Worm (Caenorhabditis elegans) whole organism, L4 larva: Measurements from ENCODE around the gene F23H11.7.

Source experiments
- F49E8.2 ChIP-seq: sonication (generic microtip); optimal IDR thresholded peaks from 2 replicates; lab custom pipeline; 2016; ENCODE audit warnings: missing compliant biosample characterization, mild to moderate bottlenecking, missing genetic modification characterization, borderline replicate concordance
- aha-1 ChIP-seq: fragments of 150-350 bp; peaks from one replicate; lab custom pipeline; 2014; ENCODE audit warnings: missing biosample characterization, missing genetic modification characterization
- aly-2 ChIP-seq: sonication (generic microtip); optimal IDR thresholded peaks from 2 replicates; lab custom pipeline; 2018; ENCODE audit warnings: missing biosample characterization, missing genetic modification characterization
- arid-1 ChIP-seq: fragments of 200-800 bp; sonication (Bioruptor generic); conservative IDR thresholded peaks from 2 replicates; pipeline ENCODE4 v1.3.6; 2022; ENCODE audit warnings: missing genetic modification reagents, missing genetic modification characterization, missing compliant biosample characterization
- attf-4 ChIP-seq: sonication (generic microtip); optimal IDR thresholded peaks from 3 replicates; lab custom pipeline; 2017; ENCODE audit warnings: missing biosample characterization, missing genetic modification characterization
- ceh-32 ChIP-seq: sonication (generic microtip); optimal IDR thresholded peaks from 2 replicates; lab custom pipeline; 2016; ENCODE audit warnings: mild to moderate bottlenecking, missing genetic modification characterization, missing compliant biosample characterization; ENCODE audit not compliant: poor library complexity
- ceh-62 ChIP-seq: sonication (generic microtip); optimal IDR thresholded peaks from 2 replicates; lab custom pipeline; 2017; ENCODE audit warnings: missing biosample characterization, missing genetic modification characterization
- daf-12 ChIP-seq: fragments of 150-350 bp; optimal IDR thresholded peaks from 2 replicates; lab custom pipeline; 2014; ENCODE audit warnings: missing biosample characterization, missing genetic modification reagents, missing genetic modification characterization
- daf-16 ChIP-seq, 3 experiments: sonication (generic microtip); optimal IDR thresholded peaks; 2 replicates each; lab custom pipeline; 2016 to 2017; ENCODE audit warnings: missing genetic modification characterization in 3 of 3, missing genetic modification reagents in 3 of 3, mild to moderate bottlenecking in 2 of 3, missing compliant biosample characterization in 2 of 3, missing biosample characterization in 1 of 3, moderate library complexity in 1 of 3
- daf-8 ChIP-seq: fragments of 200-800 bp; sonication (Bioruptor generic); IDR thresholded peaks from 2 replicates; pipeline ENCODE4 v1.3.6; 2022; ENCODE audit warnings: missing genetic modification characterization, missing compliant biosample characterization
- dmd-6 ChIP-seq: fragments of 200-800 bp; sonication (Bioruptor generic); IDR thresholded peaks from 2 replicates; pipeline ENCODE4 v1.3.6; 2022; ENCODE audit warnings: missing genetic modification reagents, missing genetic modification characterization, missing compliant biosample characterization
- dpl-1 ChIP-seq: fragments of 150-350 bp; optimal IDR thresholded peaks from 2 replicates; lab custom pipeline; 2014; ENCODE audit warnings: missing biosample characterization, missing genetic modification reagents, missing genetic modification characterization
- duxl-1 ChIP-seq: sonication (generic microtip); optimal IDR thresholded peaks from 2 replicates; lab custom pipeline; 2016; ENCODE audit warnings: mild to moderate bottlenecking, missing genetic modification characterization, moderate library complexity, missing compliant biosample characterization; ENCODE audit not compliant: poor library complexity
- dve-1 ChIP-seq: sonication (generic microtip); optimal IDR thresholded peaks from 2 replicates; lab custom pipeline; 2017; ENCODE audit warnings: antibody characterized with exemption, mild to moderate bottlenecking, missing genetic modification characterization, missing compliant biosample characterization; ENCODE audit not compliant: insufficient read depth
- egl-43 ChIP-seq: fragments of 200-800 bp; sonication (Bioruptor generic); IDR thresholded peaks from 2 replicates; pipeline ENCODE4 v1.3.6; 2022; ENCODE audit warnings: missing genetic modification reagents, missing genetic modification characterization, missing compliant biosample characterization
- hif-1 ChIP-seq, 2 experiments: sonication (generic microtip); optimal IDR thresholded peaks; 2 replicates each; lab custom pipeline; 2016 to 2017; ENCODE audit warnings: missing compliant biosample characterization in 2 of 2, missing genetic modification characterization in 2 of 2, missing genetic modification reagents in 2 of 2, missing genotype in 2 of 2, mild to moderate bottlenecking in 1 of 2
- hlh-11 ChIP-seq: fragments of 200-800 bp; sonication (Bioruptor generic); optimal IDR thresholded peaks from 2 replicates; lab custom pipeline; 2018; ENCODE audit warnings: mild to moderate bottlenecking, missing genetic modification characterization, missing compliant biosample characterization
- hlh-30 ChIP-seq: sonication (generic microtip); optimal IDR thresholded peaks from 2 replicates; lab custom pipeline; 2017; ENCODE audit warnings: antibody characterized with exemption, mild to moderate bottlenecking, missing genetic modification characterization, missing compliant biosample characterization; ENCODE audit not compliant: insufficient read depth
- jun-1 ChIP-seq: fragments of 150-350 bp; optimal IDR thresholded peaks from 2 replicates; lab custom pipeline; 2014; ENCODE audit warnings: missing biosample characterization, missing genetic modification reagents, missing genetic modification characterization
- lin-15B ChIP-seq: fragments of 150-350 bp; sonication (generic microtip); optimal IDR thresholded peaks from 3 replicates; lab custom pipeline; 2014; ENCODE audit warnings: missing biosample characterization, missing genetic modification characterization
- lin-29 ChIP-seq: fragments of 200-800 bp; sonication (Bioruptor generic); IDR thresholded peaks from 2 replicates; pipeline ENCODE4 v1.3.6; 2022; ENCODE audit warnings: missing genetic modification reagents, missing genetic modification characterization, missing compliant biosample characterization
- lin-38 ChIP-seq: fragments of 200-800 bp; sonication (Bioruptor generic); IDR thresholded peaks from 2 replicates; pipeline ENCODE4 v1.3.6; 2022; ENCODE audit warnings: missing genetic modification reagents, missing genetic modification characterization, missing compliant biosample characterization
- madf-5 ChIP-seq, 2 experiments: fragments of 200-800 bp; sonication (Bioruptor generic); IDR thresholded peaks; 2 replicates each; pipeline ENCODE4 v1.3.6; 2022; ENCODE audit warnings: missing compliant biosample characterization in 2 of 2, missing genetic modification characterization in 2 of 2
- mep-1 ChIP-seq: fragments of 150-350 bp; sonication (generic microtip); optimal IDR thresholded peaks from 3 replicates; lab custom pipeline; 2014; ENCODE audit warnings: missing biosample characterization, missing genetic modification characterization
- nhr-10 ChIP-seq: fragments of 150-350 bp; optimal IDR thresholded peaks from 2 replicates; lab custom pipeline; 2014; ENCODE audit warnings: missing biosample characterization, missing genetic modification characterization
- nhr-28 ChIP-seq: fragments of 150-350 bp; optimal IDR thresholded peaks from 2 replicates; lab custom pipeline; 2014; ENCODE audit warnings: missing biosample characterization, missing genetic modification characterization
- nhr-48 ChIP-seq: sonication (generic microtip); optimal IDR thresholded peaks from 2 replicates; lab custom pipeline; 2016; ENCODE audit warnings: mild to moderate bottlenecking, missing genetic modification characterization, missing compliant biosample characterization
- nhr-76 ChIP-seq: fragments of 150-350 bp; optimal IDR thresholded peaks from 2 replicates; lab custom pipeline; 2014; ENCODE audit warnings: missing biosample characterization, missing genetic modification characterization
- nhr-77 ChIP-seq: fragments of 150-350 bp; optimal IDR thresholded peaks from 2 replicates; lab custom pipeline; 2014; ENCODE audit warnings: missing biosample characterization, missing genetic modification characterization
- php-3 ChIP-seq: fragments of 200-800 bp; sonication (Bioruptor generic); IDR thresholded peaks from 2 replicates; pipeline ENCODE4 v1.3.6; 2022; ENCODE audit warnings: missing genetic modification reagents, missing genetic modification characterization, missing compliant biosample characterization
- pqm-1 ChIP-seq: sonication (generic microtip); optimal IDR thresholded peaks from 2 replicates; lab custom pipeline; 2017; ENCODE audit warnings: missing biosample characterization, missing genetic modification characterization
- rbr-2 ChIP-seq: sonication (generic microtip); optimal IDR thresholded peaks from 2 replicates; lab custom pipeline; 2016; ENCODE audit warnings: missing genotype, missing genetic modification characterization, missing compliant biosample characterization
- set-16 ChIP-seq: fragments of 200-800 bp; sonication (Bioruptor generic); IDR thresholded peaks from 2 replicates; pipeline ENCODE4 v1.3.6; 2022; ENCODE audit warnings: missing genetic modification reagents, missing genetic modification characterization, missing compliant biosample characterization
- spr-1 ChIP-seq: sonication (generic microtip); optimal IDR thresholded peaks from 2 replicates; lab custom pipeline; 2016; ENCODE audit warnings: mild to moderate bottlenecking, missing genetic modification characterization, missing compliant biosample characterization
- spr-3 ChIP-seq: fragments of 200-800 bp; sonication (Bioruptor generic); optimal IDR thresholded peaks from 2 replicates; lab custom pipeline; 2018; ENCODE audit warnings: mild to moderate bottlenecking, missing genetic modification characterization, missing compliant biosample characterization
- zfp-2 ChIP-seq: sonication (generic microtip); optimal IDR thresholded peaks from 2 replicates; lab custom pipeline; 2016; ENCODE audit warnings: mild to moderate bottlenecking, missing genetic modification characterization, missing compliant biosample characterization
- zip-2 ChIP-seq: fragments of 150-350 bp; optimal IDR thresholded peaks from 2 replicates; lab custom pipeline; 2014; ENCODE audit warnings: missing biosample characterization, missing genetic modification characterization

Gene F23H11.7

DNA sequence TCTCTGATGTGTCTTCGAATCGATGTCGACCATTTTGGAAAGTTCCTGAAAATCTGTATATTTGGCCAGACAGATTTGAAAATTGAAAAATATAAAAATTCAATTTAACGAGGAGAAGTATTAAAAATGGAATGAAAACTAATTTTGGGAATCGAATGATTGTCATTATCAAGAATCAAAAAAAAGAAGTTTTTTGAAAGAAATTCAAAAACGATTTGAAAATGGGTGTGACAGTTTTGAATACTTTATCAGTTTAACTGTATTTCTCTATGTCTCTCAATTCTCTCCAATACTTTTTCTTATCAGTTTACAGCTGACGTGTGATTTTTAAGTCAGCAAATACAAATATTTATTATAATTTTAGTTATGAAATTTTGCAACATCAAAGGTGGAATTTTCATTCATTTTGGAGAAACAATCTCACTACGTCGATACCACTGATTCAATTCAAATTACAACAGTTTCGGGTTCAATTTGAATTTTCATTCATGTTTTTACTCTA lies 24.3 kb upstream of the F23H11.7 start, which contains the start of gene fbxa-59:
fbxa-59 (minus strand) TSS at position 51 of the 502 bp plus-strand sequence.
- TF ChIP-seq attf-4 (tag; lab: Kevin White, UChicago), result no peak
- TF ChIP-seq egl-43 (GFP tag; lab: Robert Waterston, UW), result no peak
- TF ChIP-seq hlh-11 (tag; lab: Kevin White, UChicago), result peak; percentile 66
- no peak for TF ChIP-seq nhr-10 (tag; lab: Kevin White, UChicago)
- no peak for TF ChIP-seq nhr-76 (tag; lab: Kevin White, UChicago)
- TF ChIP-seq duxl-1, result no peak
- TF ChIP-seq ceh-62 (tag; lab: Kevin White, UChicago), result no peak
- peak; percentile 27 for TF ChIP-seq nhr-77 (tag; lab: Kevin White, UChicago)
- TF ChIP-seq dmd-6 (GFP tag; lab: Robert Waterston, UW), result peak; percentile 75
- no peak for TF ChIP-seq spr-1
- TF ChIP-seq lin-29 (GFP tag; lab: Robert Waterston, UW), result no peak
- no peak for TF ChIP-seq mep-1 (tag; lab: Kevin White, UChicago)
- no peak for TF ChIP-seq dpl-1 (GFP tag; lab: Kevin White, UChicago)
- no peak for TF ChIP-seq daf-16 (GFP tag; optimal IDR thresholded peaks at IDR 0.05; lab: Kevin White, UChicago)
- TF ChIP-seq daf-16 (tag; optimal IDR thresholded peaks at IDR 0.05; lab: Kevin White, UChicago), result peak; percentile 71
- TF ChIP-seq nhr-28 (tag; lab: Kevin White, UChicago), result peak; percentile 39
- peak; percentile 60 for TF ChIP-seq pqm-1
- peak; percentile 10 for TF ChIP-seq zip-2 (tag; lab: Kevin White, UChicago)
- TF ChIP-seq lin-38, result 0 out of 2 replicates have a peak, but pooled peaks have one; percentile 10
- TF ChIP-seq php-3, result peak; percentile 26; the same call in 1 of the 2 replicates
- peak; percentile 71 for TF ChIP-seq dve-1 (tag; lab: Kevin White, UChicago)
- TF ChIP-seq lin-15B, result no peak
- TF ChIP-seq hlh-30 (tag; lab: Kevin White, UChicago), result peak; percentile 16
- no peak for TF ChIP-seq daf-8
- no peak for TF ChIP-seq aly-2 (tag; lab: Kevin White, UChicago)
- no peak for TF ChIP-seq zfp-2 (tag; lab: Kevin White, UChicago)
- no peak for TF ChIP-seq nhr-48 (tag; lab: Kevin White, UChicago)
- no peak for TF ChIP-seq hif-1 (tag; optimal IDR thresholded peaks at IDR 0.05; lab: Kevin White, UChicago)
- no peak for TF ChIP-seq ceh-32 (tag; lab: Kevin White, UChicago)

- no peak for TF ChIP-seq madf-5 (GFP tag; IDR thresholded peaks at IDR 0.05; lab: Robert Waterston, UW)
- no peak for TF ChIP-seq nhr-48 (tag; lab: Kevin White, UChicago)
- no peak for TF ChIP-seq egl-43 (GFP tag; lab: Robert Waterston, UW)
- no peak for TF ChIP-seq nhr-28 (tag; lab: Kevin White, UChicago)
- no peak for TF ChIP-seq spr-3 (GFP tag; lab: Kevin White, UChicago)
- no peak for TF ChIP-seq dve-1 (tag; lab: Kevin White, UChicago)
- TF ChIP-seq daf-12, result no peak
- TF ChIP-seq set-16 (GFP tag; lab: Robert Waterston, UW), result peak; percentile 70
Observed at ce11 chrIII:941958-942357, 22.7 kb upstream of the F23H11.7 start.

ce11 chrIII:938569-938968 lies 19.3 kb upstream of the F23H11.7 start, which contains the start of gene fbxa-22:
Gene fbxa-22 (plus strand): TSS chrIII:938869.
- TF ChIP-seq nhr-77 (tag; lab: Kevin White, UChicago), result no peak
- no peak for TF ChIP-seq F49E8.2 (tag; lab: Kevin White, UChicago)
- no peak for TF ChIP-seq rbr-2 (tag; lab: Kevin White, UChicago)
- TF ChIP-seq jun-1, result no peak
- TF ChIP-seq hlh-30 (tag; lab: Kevin White, UChicago), result no peak
- no peak for TF ChIP-seq arid-1 (GFP tag; lab: Robert Waterston, UW)
- TF ChIP-seq aha-1 (tag; lab: Kevin White, UChicago), result no peak
